Worm (Caenorhabditis elegans): ENCODE data around the gene idpp-7.

ce11 chrIV:12715947-12716382 is 3.8 kb upstream of the idpp-7 start:
- no peak for TF ChIP-seq pha-4 (tag; optimal IDR thresholded peaks at IDR 0.05)
- no peak for TF ChIP-seq mab-5 (tag; optimal IDR thresholded peaks at IDR 0.05)
- TF ChIP-seq blmp-1 (tag; optimal IDR thresholded peaks at IDR 0.05), result no peak
- TF ChIP-seq nhr-237 (tag; optimal IDR thresholded peaks at IDR 0.05), result no peak
- TF ChIP-seq snpc-4 (tag; optimal IDR thresholded peaks at IDR 0.05), result no peak
- TF ChIP-seq hlh-1 (tag; optimal IDR thresholded peaks at IDR 0.05), result no peak
- TF ChIP-seq ztf-11 (tag; optimal IDR thresholded peaks at IDR 0.05), result no peak
- peak; percentile 89 for TF ChIP-seq elt-3 (tag; optimal IDR thresholded peaks at IDR 0.05)
- no peak for TF ChIP-seq unc-62 (GFP tag; optimal IDR thresholded peaks at IDR 0.05)
- no peak for TF ChIP-seq unc-39 (tag; optimal IDR thresholded peaks at IDR 0.05)
- no peak for TF ChIP-seq flh-1 (GFP tag; optimal IDR thresholded peaks at IDR 0.05)
